Worm (Caenorhabditis elegans): Measurements from ENCODE around the gene clec-132.

DNA sequence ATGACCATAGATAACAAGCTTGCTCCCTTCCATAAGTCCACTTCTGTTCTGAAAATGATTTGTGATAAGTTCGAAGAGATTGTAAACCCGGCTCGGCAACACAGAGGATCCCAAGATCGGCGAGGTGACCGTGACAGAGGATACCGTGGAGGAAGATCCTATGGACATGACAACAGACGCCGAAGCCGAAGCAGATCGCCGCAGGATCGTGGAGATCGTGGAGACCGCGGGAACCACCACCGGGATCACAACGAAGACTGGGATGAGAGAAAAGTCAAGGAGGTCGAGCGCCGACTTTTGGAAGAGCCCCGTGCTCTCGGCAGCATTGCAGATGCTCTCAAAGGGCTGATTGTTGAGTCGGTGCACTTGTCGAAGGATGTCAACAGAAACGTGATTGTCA, 27.7 kb downstream of the clec-132 start:
- no peak for TF ChIP-seq ref-1 (GFP tag; conservative IDR thresholded peaks at IDR 0.05)
- no peak for TF ChIP-seq tab-1 (GFP tag; IDR thresholded peaks at IDR 0.05)
- no peak for TF ChIP-seq cog-1 (tag; optimal IDR thresholded peaks at IDR 0.05)
- TF ChIP-seq ztf-23 (GFP tag; IDR thresholded peaks at IDR 0.05): no peak
- TF ChIP-seq med-1 (GFP tag; optimal IDR thresholded peaks at IDR 0.05; ENCODE audit: insufficient read depth): no peak
